Fruit fly (Drosophila melanogaster) whole organism, adult: ENCODE results near the gene RfC4.

Experiments
- CG11617 ChIP-seq: fragments of 200-800 bp; sonication (Bioruptor generic); optimal IDR thresholded peaks from 2 replicates; lab custom pipeline; 2017; ENCODE audit warnings: mild to moderate bottlenecking, missing biosample characterization, missing genetic modification reagents, missing genetic modification characterization
- CG12768 ChIP-seq: fragments of 200-800 bp; sonication (Bioruptor generic); optimal IDR thresholded peaks from 2 replicates; lab custom pipeline; 2017; ENCODE audit warnings: missing biosample characterization, missing genetic modification characterization, mild to moderate bottlenecking, moderate library complexity, missing genetic modification reagents
- CG14711 ChIP-seq: fragments of 200-800 bp; sonication (Bioruptor generic); optimal IDR thresholded peaks from 2 replicates; lab custom pipeline; 2018; ENCODE audit warnings: missing biosample characterization, mild to moderate bottlenecking, missing genetic modification characterization, moderate library complexity
- CG1620 ChIP-seq: fragments of 200-800 bp; sonication (Bioruptor generic); optimal IDR thresholded peaks from 2 replicates; lab custom pipeline; 2016; ENCODE audit warnings: missing biosample characterization, missing genetic modification characterization
- CG5204 ChIP-seq: fragments of 200-800 bp; sonication (Bioruptor generic); optimal IDR thresholded peaks from 2 replicates; lab custom pipeline; 2016; ENCODE audit warnings: missing biosample characterization, missing genetic modification characterization
- CG7045 ChIP-seq: fragments of 200-800 bp; sonication (Bioruptor generic); optimal IDR thresholded peaks from 2 replicates; lab custom pipeline; 2017; ENCODE audit warnings: missing biosample characterization, mild to moderate bottlenecking, missing genetic modification characterization
- Mnt ChIP-seq: fragments of 200-800 bp; sonication (Bioruptor generic); optimal IDR thresholded peaks from 2 replicates; lab custom pipeline; 2016; ENCODE audit warnings: missing biosample characterization, mild to moderate bottlenecking, missing genetic modification characterization
- bab1 ChIP-seq: fragments of 200-800 bp; sonication (Bioruptor generic); optimal IDR thresholded peaks from 3 replicates; lab custom pipeline; 2019; ENCODE audit warnings: missing biosample characterization, mild to moderate bottlenecking, missing genetic modification characterization, moderate library complexity
- kay ChIP-seq: fragments of 200-800 bp; sonication (Bioruptor generic); peaks from one replicate; lab custom pipeline; 2016; ENCODE audit warnings: missing biosample characterization, missing genetic modification characterization, borderline replicate concordance
- pad ChIP-seq: fragments of 200-800 bp; sonication (Bioruptor generic); optimal IDR thresholded peaks from 3 replicates; lab custom pipeline; 2017; ENCODE audit warnings: missing biosample characterization, missing genetic modification characterization, mild to moderate bottlenecking, moderate library complexity, missing genetic modification reagents
- tj ChIP-seq: fragments of 200-800 bp; sonication (Bioruptor generic); optimal IDR thresholded peaks from 3 replicates; lab custom pipeline; 2017; ENCODE audit warnings: missing biosample characterization, mild to moderate bottlenecking, missing genetic modification characterization, moderate library complexity
- toe ChIP-seq: fragments of 200-800 bp; sonication (Bioruptor generic); optimal IDR thresholded peaks from 2 replicates; lab custom pipeline; 2016; ENCODE audit warnings: missing biosample characterization, missing genetic modification characterization

DNA sequence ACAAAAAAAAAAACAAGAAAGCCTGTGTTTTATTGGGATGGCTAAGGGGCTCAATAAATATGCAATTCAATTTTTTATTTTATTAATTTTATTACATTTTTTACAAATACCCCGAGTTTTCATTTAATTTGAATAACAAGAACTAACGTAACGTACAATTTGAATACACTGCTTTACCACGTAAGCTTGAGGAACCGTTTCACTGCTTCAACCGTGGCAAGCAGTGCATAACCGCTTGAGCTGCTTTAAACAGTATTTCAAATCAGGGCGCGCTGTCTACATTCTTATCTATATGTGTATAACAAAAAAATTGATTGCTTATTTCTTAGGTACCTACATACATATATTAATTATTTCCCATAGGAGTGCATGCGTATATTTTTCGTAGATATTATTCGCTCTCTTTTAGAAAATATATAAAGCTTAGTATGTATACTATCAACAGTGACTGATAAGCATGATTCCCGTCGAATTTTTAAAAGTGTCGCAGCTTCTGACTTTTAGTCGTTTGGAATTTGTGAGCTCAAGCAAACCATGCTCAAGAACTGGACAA lies 43.1 kb downstream of the RfC4 start, which contains the start of gene CG14990:
- peak; percentile 60 for TF ChIP-seq kay (GFP tag; lab: Kevin White, UChicago)
- no peak for TF ChIP-seq CG12768 (GFP tag; lab: Kevin White, UChicago)
- no peak for TF ChIP-seq CG14711
- TF ChIP-seq CG7045 (GFP tag; lab: Kevin White, UChicago), result no peak
- TF ChIP-seq Mnt (GFP tag; lab: Kevin White, UChicago), result no peak
- TF ChIP-seq CG11617 (GFP tag; lab: Kevin White, UChicago), result no peak
- no peak for TF ChIP-seq tj (GFP tag; lab: Kevin White, UChicago)
- TF ChIP-seq bab1 (GFP tag; lab: Kevin White, UChicago), result no peak
- TF ChIP-seq toe, result no peak
- no peak for TF ChIP-seq CG5204 (GFP tag; lab: Kevin White, UChicago)
- no peak for TF ChIP-seq pad (GFP tag; lab: Kevin White, UChicago)
- TF ChIP-seq CG1620 (GFP tag; lab: Kevin White, UChicago), result no peak
